Worm (Caenorhabditis elegans) whole organism, L4/young adult: ENCODE measurements around the gene H19J13.2.

Experiments
- W03F9.2 ChIP-seq: fragments of 150-350 bp; optimal IDR thresholded peaks from 2 replicates; lab custom pipeline; 2014; ENCODE audit warnings: missing biosample characterization, missing genetic modification characterization
- dao-5 ChIP-seq: sonication (generic microtip); optimal IDR thresholded peaks from 2 replicates; lab custom pipeline; 2016; ENCODE audit warnings: missing genotype, missing genetic modification characterization, moderate library complexity, missing compliant biosample characterization
- him-1 ChIP-seq: sonication (generic microtip); optimal IDR thresholded peaks from 2 replicates; lab custom pipeline; 2016; ENCODE audit warnings: missing genotype, missing genetic modification reagents, missing genetic modification characterization, missing compliant biosample characterization

The H19J13.2 gene

ce11 chrX:12290539-12290938, 16.8 kb upstream of the H19J13.2 start, which contains the start of gene C04B4.4:
C04B4.4 (plus strand) TSS chrX:12290839.
- no peak for TF ChIP-seq him-1 (tag; lab: Kevin White, UChicago)
- TF ChIP-seq dao-5 (tag; lab: Kevin White, UChicago) = no peak
- no peak for TF ChIP-seq W03F9.2 (tag; lab: Kevin White, UChicago)

DNA sequence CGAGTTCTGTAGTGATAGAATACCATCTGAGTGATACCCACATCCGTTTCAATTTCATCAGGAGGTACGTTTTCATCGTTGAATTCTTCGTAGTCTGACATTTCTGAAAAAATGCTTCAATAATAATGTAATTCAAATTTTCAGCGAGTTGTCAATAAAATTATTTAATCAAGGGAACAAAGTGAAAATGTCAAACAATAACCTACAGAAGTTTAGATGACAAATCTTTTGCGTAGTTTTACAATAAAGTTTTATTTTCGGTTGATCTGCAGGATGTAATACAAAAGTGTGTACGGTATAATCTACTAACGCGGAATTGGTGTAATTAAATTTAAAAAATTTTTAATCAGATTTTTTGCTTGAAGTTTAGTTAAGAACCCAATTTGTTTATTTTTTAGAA, 14.5 kb upstream of the H19J13.2 start, which contains the start of gene C04B4.5:
C04B4.5 (minus strand) TSS at position 101 of the 400 bp plus-strand sequence.
- TF ChIP-seq him-1 (tag; lab: Kevin White, UChicago) (no peak), dao-5 (tag; lab: Kevin White, UChicago) (no peak), W03F9.2 (tag; lab: Kevin White, UChicago) (no peak)

- TF ChIP-seq W03F9.2 (tag; lab: Kevin White, UChicago) = no peak
- TF ChIP-seq dao-5 (tag; lab: Kevin White, UChicago) = no peak
- no peak for TF ChIP-seq him-1 (tag; lab: Kevin White, UChicago)
Observed at ce11 chrX:12285496-12285895, 11.7 kb upstream of the H19J13.2 start, which contains the start of gene lips-2. lips-2 (plus strand) TSS chrX:12285796.

ce11 chrX:12284161-12284560, 10.4 kb upstream of the H19J13.2 start:
- TF ChIP-seq dao-5 (tag; lab: Kevin White, UChicago) = no peak
- no peak for TF ChIP-seq W03F9.2 (tag; lab: Kevin White, UChicago)
- no peak for TF ChIP-seq him-1 (tag; lab: Kevin White, UChicago)

DNA sequence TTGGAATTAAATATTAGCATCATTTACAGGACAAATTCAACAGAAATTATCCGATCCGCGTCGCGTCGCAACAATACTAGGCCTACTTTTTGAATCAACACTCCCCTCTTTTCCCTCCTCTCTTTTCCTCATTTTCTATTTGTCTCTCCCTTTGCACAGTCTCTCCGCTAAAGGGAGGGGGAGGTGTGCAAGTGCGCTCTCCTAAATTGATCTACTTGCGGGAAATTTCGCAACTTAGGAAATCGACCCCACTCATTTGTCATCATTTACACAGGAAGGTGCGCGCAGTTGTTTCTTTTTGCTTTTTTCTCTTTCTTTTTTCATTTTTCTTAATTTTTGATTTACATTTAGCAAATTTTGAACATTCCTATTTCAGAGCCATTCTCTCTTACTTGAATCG, 9.1 kb upstream of the H19J13.2 start, which contains the start of gene C04B4.2:
C04B4.2 (plus strand) TSS at position 371 of the 400 bp plus-strand sequence.
- no peak for TF ChIP-seq W03F9.2 (tag; lab: Kevin White, UChicago)
- no peak for TF ChIP-seq dao-5 (tag; lab: Kevin White, UChicago)
- no peak for TF ChIP-seq him-1 (tag; lab: Kevin White, UChicago)

DNA sequence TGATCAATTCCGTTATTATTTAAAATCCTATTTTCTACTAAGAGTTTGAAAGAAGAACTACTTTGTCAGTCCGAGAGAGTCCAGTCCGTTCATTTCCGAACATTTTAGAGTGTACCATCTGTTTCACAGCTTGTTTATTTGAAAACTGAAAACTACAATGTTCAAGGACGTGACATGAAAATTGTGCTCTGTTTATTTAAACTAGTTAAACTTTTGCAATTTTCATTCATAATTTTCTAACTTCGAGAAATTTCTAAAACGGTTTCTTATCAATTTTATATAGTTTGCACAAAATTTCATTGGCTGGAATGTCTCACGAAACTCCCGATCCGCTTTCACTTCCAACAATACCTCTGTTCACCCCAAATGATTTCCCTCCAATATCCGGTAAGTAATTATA, 6.7 kb upstream of the H19J13.2 start, which contains the start of gene C04B4.1:
C04B4.1 (plus strand) TSS at position 301 of the 400 bp plus-strand sequence.
- no peak for TF ChIP-seq dao-5 (tag; lab: Kevin White, UChicago)
- TF ChIP-seq him-1 (tag; lab: Kevin White, UChicago) = no peak
- no peak for TF ChIP-seq W03F9.2 (tag; lab: Kevin White, UChicago)

- TF ChIP-seq W03F9.2 (tag; lab: Kevin White, UChicago) (no peak), dao-5 (tag; lab: Kevin White, UChicago) (no peak), him-1 (tag; lab: Kevin White, UChicago) (no peak)
Observed at ce11 chrX:12275577-12275976, 1.8 kb upstream of the H19J13.2 start, which contains the start of gene C04B4.6. C04B4.6 (minus strand) TSS chrX:12275677.

DNA sequence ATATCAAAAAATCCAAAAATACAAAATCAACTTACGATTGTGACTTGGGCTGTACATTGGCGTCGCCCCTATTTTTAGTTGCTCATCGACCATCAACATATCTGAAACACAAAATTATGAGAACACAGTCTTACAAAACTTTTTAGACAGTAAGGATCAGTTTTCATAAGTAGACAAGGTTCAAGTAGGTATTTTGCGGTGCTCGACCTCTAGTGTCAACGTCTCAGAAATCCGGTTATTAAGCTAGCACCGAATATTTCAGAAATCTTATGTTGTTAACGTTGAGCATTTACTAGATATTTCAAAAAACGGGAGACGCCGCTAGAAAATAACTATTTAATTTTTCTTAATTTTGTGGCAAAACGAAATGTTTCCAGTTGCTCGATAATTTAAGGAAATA, 2.9 kb downstream of the H19J13.2 start, which contains the start of gene otpl-8:
otpl-8 (minus strand) TSS at position 101 of the 400 bp plus-strand sequence.
- TF ChIP-seq dao-5 (tag; lab: Kevin White, UChicago) (no peak), him-1 (tag; lab: Kevin White, UChicago) (no peak), W03F9.2 (tag; lab: Kevin White, UChicago) (no peak)

- TF ChIP-seq him-1 (tag; lab: Kevin White, UChicago) = no peak
- TF ChIP-seq dao-5 (tag; lab: Kevin White, UChicago) = no peak
- no peak for TF ChIP-seq W03F9.2 (tag; lab: Kevin White, UChicago)
Observed at ce11 chrX:12260381-12260931, 13.3 kb downstream of the H19J13.2 start, which contains the start of gene E01G6.1. E01G6.1 (plus strand) TSS chrX:12260881.

DNA sequence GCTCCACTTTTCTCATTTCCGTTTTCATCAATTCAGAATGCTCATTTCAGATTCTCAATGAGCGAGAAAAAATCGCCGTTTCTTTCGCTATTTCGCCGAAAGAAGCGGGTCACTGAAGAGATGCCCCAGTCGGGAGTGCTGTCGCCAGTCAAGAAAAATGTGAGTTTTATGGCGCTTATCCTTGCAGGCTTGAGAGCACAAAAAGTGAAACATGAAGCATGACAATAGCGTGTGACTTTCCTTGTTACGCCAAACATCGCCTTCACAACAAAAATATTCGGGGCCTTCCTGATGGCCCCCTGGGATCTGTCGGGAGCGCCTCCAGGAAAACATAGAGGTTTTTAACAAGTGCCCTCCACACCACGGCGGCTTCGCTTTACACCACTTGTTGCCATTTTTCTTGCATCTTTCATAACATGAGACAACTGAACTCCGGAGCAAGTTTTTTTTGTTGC, 17.1 kb downstream of the H19J13.2 start, which contains the start of gene E01G6.2:
E01G6.2 (plus strand) TSS at position 51 of the 455 bp plus-strand sequence.
- TF ChIP-seq dao-5 (tag; lab: Kevin White, UChicago) = no peak
- TF ChIP-seq him-1 (tag; lab: Kevin White, UChicago) = no peak
- TF ChIP-seq W03F9.2 (tag; lab: Kevin White, UChicago) = no peak

DNA sequence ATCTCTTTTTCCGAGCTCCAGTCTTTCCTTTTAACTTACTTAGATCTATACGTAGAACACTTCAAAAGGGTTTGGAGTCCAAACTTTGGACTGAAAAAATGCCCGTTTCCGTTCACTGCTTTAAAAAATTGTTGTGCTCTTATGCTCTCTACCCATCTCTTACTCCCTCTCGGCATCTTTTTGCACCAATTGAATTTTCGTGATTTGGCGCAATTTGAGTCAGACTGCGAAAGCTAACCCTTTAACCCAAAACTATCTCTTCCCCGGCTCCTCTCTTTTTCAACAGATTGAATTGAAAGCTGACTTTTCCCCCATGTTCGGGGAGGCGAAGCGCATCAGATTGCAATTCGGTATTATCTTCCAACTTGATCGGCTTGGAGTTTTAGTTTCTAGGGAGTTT, 21.6 kb downstream of the H19J13.2 start:
- no peak for TF ChIP-seq W03F9.2 (tag; lab: Kevin White, UChicago)
- no peak for TF ChIP-seq him-1 (tag; lab: Kevin White, UChicago)
- TF ChIP-seq dao-5 (tag; lab: Kevin White, UChicago) = no peak

DNA sequence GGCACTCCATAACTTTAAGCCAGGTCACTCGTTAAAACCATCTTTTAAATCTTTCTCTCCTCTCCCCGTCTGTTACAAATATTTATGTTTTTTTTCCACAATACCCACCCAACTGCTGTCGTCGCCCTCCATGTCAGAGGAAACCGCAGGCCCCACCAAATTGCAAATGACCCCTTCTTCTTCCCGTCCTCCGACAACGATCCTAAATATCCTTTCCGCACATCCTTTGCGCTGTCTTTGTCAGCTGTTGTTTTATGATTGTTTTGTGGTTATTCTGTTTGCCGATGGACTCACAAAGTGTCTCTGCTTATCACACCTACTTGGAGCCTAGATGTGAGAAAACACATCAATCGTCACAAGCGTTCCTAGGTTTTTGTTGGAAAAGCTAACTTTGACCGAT, 25.6 kb downstream of the H19J13.2 start:
- no peak for TF ChIP-seq dao-5 (tag; lab: Kevin White, UChicago)
- no peak for TF ChIP-seq him-1 (tag; lab: Kevin White, UChicago)

- TF ChIP-seq dao-5 (tag; lab: Kevin White, UChicago) (no peak), him-1 (tag; lab: Kevin White, UChicago) (no peak), W03F9.2 (tag; lab: Kevin White, UChicago) (no peak)
Observed at ce11 chrX:12242902-12243301, 30.9 kb downstream of the H19J13.2 start.
